Worm (Caenorhabditis elegans): Measurements from ENCODE around the gene F13H8.2.

- no peak for TF ChIP-seq nhr-12 (tag; optimal IDR thresholded peaks at IDR 0.05)
- TF ChIP-seq fkh-10 (GFP tag; optimal IDR thresholded peaks at IDR 0.05), result no peak
- TF ChIP-seq egl-5 (tag; optimal IDR thresholded peaks at IDR 0.05), result no peak
- no peak for TF ChIP-seq elt-1 (tag; optimal IDR thresholded peaks at IDR 0.05)
- TF ChIP-seq pha-4 (tag; optimal IDR thresholded peaks at IDR 0.05), result peak; percentile 9
- no peak for TF ChIP-seq fos-1 (tag; optimal IDR thresholded peaks at IDR 0.05)
- no peak for TF ChIP-seq nhr-76 (tag; optimal IDR thresholded peaks at IDR 0.05)
- TF ChIP-seq ama-1 (optimal IDR thresholded peaks at IDR 0.05), result no peak
- no peak for TF ChIP-seq nhr-28 (tag; optimal IDR thresholded peaks at IDR 0.05)
These were observed 11.7 kb downstream of the F13H8.2 start for ce11 chrII:6281903-6282302.
